Worm (Caenorhabditis elegans) whole organism, L3 larva: ENCODE measurements around the gene ndx-9.

ENCODE experiments used
- ceh-82 ChIP-seq: fragments of 150-350 bp; optimal IDR thresholded peaks from 2 replicates; lab custom pipeline; 2014; ENCODE audit warnings: missing biosample characterization, missing genetic modification characterization
- nhr-237 ChIP-seq: fragments of 150-350 bp; optimal IDR thresholded peaks from 2 replicates; lab custom pipeline; 2014; ENCODE audit warnings: missing biosample characterization, missing genetic modification characterization

DNA sequence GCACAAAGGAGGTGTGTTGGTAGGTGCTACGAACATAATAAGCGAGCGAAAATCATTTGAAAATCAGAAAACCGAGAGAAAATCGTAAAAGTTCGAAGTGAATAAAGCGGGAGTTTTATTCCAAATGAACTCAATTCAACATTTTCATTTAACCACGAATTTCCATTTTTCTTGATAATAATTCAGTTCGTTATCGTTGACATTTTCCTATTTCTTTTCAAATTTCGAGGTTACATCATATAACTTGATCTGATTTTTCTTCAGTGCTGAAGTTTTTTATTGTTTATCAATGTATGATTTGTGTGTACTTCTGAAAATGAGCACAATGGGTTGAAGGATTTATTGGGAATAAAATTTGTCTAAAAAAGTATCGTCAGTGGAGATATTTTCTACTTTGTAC lies 19.8 kb upstream of the ndx-9 start:
- TF ChIP-seq ceh-82 (tag; lab: Kevin White, UChicago): no peak
- TF ChIP-seq nhr-237 (tag; lab: Kevin White, UChicago): no peak
